Worm (Caenorhabditis elegans) whole organism, L4/young adult: ENCODE results near the gene T16G1.7.

Experiments
- W03F9.2 ChIP-seq: fragments of 150-350 bp; optimal IDR thresholded peaks from 2 replicates; lab custom pipeline; 2014; ENCODE audit warnings: missing biosample characterization, missing genetic modification characterization
- dao-5 ChIP-seq: sonication (generic microtip); optimal IDR thresholded peaks from 2 replicates; lab custom pipeline; 2016; ENCODE audit warnings: missing genotype, missing genetic modification characterization, moderate library complexity, missing compliant biosample characterization
- him-1 ChIP-seq: sonication (generic microtip); optimal IDR thresholded peaks from 2 replicates; lab custom pipeline; 2016; ENCODE audit warnings: missing genotype, missing genetic modification reagents, missing genetic modification characterization, missing compliant biosample characterization

DNA sequence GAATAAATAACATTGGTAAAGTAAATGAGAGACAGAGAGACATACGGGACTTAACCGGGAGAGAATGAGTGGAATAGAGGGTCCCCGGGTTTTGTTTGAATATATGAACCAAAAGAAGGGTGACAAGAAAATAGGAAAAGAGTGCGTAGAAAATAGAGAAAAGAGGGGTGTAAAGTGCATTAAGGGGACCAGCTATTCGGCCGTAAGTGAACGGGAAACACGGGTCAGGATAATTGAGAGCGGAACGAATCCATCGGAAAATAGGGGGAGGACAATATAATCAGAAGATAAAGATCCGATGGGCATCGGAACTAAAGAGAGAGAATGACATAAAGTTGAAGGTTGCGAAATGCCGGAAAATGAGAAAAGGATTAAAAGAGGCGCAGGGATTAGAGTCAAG, 37.6 kb downstream of the T16G1.7 start:
- TF ChIP-seq dao-5 (tag; lab: Kevin White, UChicago) (no peak), him-1 (tag; lab: Kevin White, UChicago) (no peak), W03F9.2 (tag; lab: Kevin White, UChicago) (no peak)
